Fruit fly (Drosophila melanogaster) whole organism, embryonic: ENCODE data around the gene CG13407.

Experiments used
- Atf3 ChIP-seq: fragments of 200-800 bp; sonication (Bioruptor generic); optimal IDR thresholded peaks from 3 replicates; lab custom pipeline; 2016; ENCODE audit warnings: missing biosample characterization, missing genetic modification characterization
- B-H1 ChIP-seq: fragments of 200-800 bp; sonication (Bioruptor generic); IDR thresholded peaks from 3 replicates; pipeline ENCODE4 v1.3.6; 2022; ENCODE audit warnings: missing biosample characterization, missing genetic modification characterization
- CG10654 ChIP-seq: fragments of 200-800 bp; sonication (Bioruptor generic); optimal IDR thresholded peaks from 2 replicates; lab custom pipeline; 2016; ENCODE audit warnings: missing biosample characterization, missing genetic modification characterization
- CG12659 ChIP-seq: fragments of 200-800 bp; sonication (Bioruptor generic); optimal IDR thresholded peaks from 3 replicates; lab custom pipeline; 2017; ENCODE audit warnings: mild to moderate bottlenecking, missing biosample characterization, missing genetic modification reagents, missing genetic modification characterization
- CG12769 ChIP-seq: fragments of 200-800 bp; sonication (Bioruptor generic); optimal IDR thresholded peaks from 2 replicates; lab custom pipeline; 2019; ENCODE audit warnings: missing biosample characterization, mild to moderate bottlenecking, missing genetic modification characterization, moderate library complexity
- CG16863 ChIP-seq: fragments of 200-800 bp; sonication (Bioruptor generic); optimal IDR thresholded peaks from 3 replicates; lab custom pipeline; 2016; ENCODE audit warnings: missing biosample characterization, missing genetic modification characterization
- CG17361 ChIP-seq: fragments of 200-800 bp; sonication (Bioruptor generic); IDR thresholded peaks from 3 replicates; pipeline ENCODE4 v1.3.6; 2022; ENCODE audit warnings: missing biosample characterization, missing genetic modification characterization
- CG18262 ChIP-seq: fragments of 200-800 bp; optimal IDR thresholded peaks from 3 replicates; lab custom pipeline; 2019; ENCODE audit warnings: missing biosample characterization, mild to moderate bottlenecking, missing genetic modification characterization, moderate library complexity
- CG2116 ChIP-seq: fragments of 200-800 bp; sonication (Bioruptor generic); optimal IDR thresholded peaks from 3 replicates; lab custom pipeline; 2018; ENCODE audit warnings: missing biosample characterization, mild to moderate bottlenecking, missing genetic modification characterization
- CG2199 ChIP-seq: fragments of 200-800 bp; sonication (Bioruptor generic); IDR thresholded peaks from 3 replicates; pipeline ENCODE4 v1.3.6; 2022; ENCODE audit warnings: missing biosample characterization, missing genetic modification characterization
- CG31441 ChIP-seq: fragments of 200-800 bp; sonication (Bioruptor generic); IDR thresholded peaks from 2 replicates; pipeline ENCODE4 v1.3.6; 2022; ENCODE audit warnings: missing biosample characterization, missing genetic modification characterization
- CG3281 ChIP-seq: fragments of 200-800 bp; sonication (Bioruptor generic); optimal IDR thresholded peaks from 3 replicates; lab custom pipeline; 2017; ENCODE audit warnings: missing biosample characterization, mild to moderate bottlenecking, missing genetic modification characterization
- CG33557 ChIP-seq: fragments of 200-800 bp; sonication (Bioruptor generic); optimal IDR thresholded peaks from 2 replicates; lab custom pipeline; 2019; ENCODE audit warnings: missing biosample characterization, mild to moderate bottlenecking, missing genetic modification characterization, moderate library complexity
- CG34224 ChIP-seq: fragments of 200-800 bp; sonication (Bioruptor generic); IDR thresholded peaks from 3 replicates; pipeline ENCODE4 v1.3.6; 2022; ENCODE audit warnings: missing biosample characterization, missing genetic modification characterization; ENCODE audit not compliant: partially characterized antibody
- CG43689 ChIP-seq: fragments of 200-800 bp; sonication (Bioruptor generic); IDR thresholded peaks from 2 replicates; pipeline ENCODE4 v1.3.6; 2022; ENCODE audit warnings: missing biosample characterization, missing genetic modification characterization
- CG6813 ChIP-seq: fragments of 200-800 bp; sonication (Bioruptor generic); optimal IDR thresholded peaks from 2 replicates; lab custom pipeline; 2017; ENCODE audit warnings: missing biosample characterization, missing genetic modification characterization, mild to moderate bottlenecking, moderate library complexity, missing genetic modification reagents
- CG7271 ChIP-seq: fragments of 200-800 bp; sonication (Bioruptor generic); optimal IDR thresholded peaks from 2 replicates; lab custom pipeline; 2018; ENCODE audit warnings: missing biosample characterization, mild to moderate bottlenecking, missing genetic modification characterization, moderate library complexity
- CG7839 ChIP-seq: fragments of 200-800 bp; sonication (Bioruptor generic); optimal IDR thresholded peaks from 3 replicates; lab custom pipeline; 2018; ENCODE audit warnings: missing biosample characterization, mild to moderate bottlenecking, missing genetic modification characterization, moderate library complexity
- CG8478 ChIP-seq: fragments of >200 bp; optimal IDR thresholded peaks from 2 replicates; lab custom pipeline; 2018
- CG8765 ChIP-seq: fragments of 200-800 bp; sonication (Bioruptor generic); IDR thresholded peaks from 2 replicates; pipeline ENCODE4 v1.3.6; 2022; ENCODE audit warnings: missing biosample characterization, missing genetic modification characterization
- CG9932 ChIP-seq: fragments of 200-800 bp; sonication (Bioruptor generic); IDR thresholded peaks from 2 replicates; pipeline ENCODE4 v1.3.6; 2022; ENCODE audit warnings: missing biosample characterization, missing genetic modification characterization
- Dbx ChIP-seq: fragments of 200-800 bp; sonication (Bioruptor generic); IDR thresholded peaks from 3 replicates; pipeline ENCODE4 v1.3.6; 2022; ENCODE audit warnings: missing biosample characterization, missing genetic modification characterization
- Dip2 ChIP-seq: fragments of 200-800 bp; sonication (Bioruptor generic); IDR thresholded peaks from 2 replicates; pipeline ENCODE4 v1.3.6; 2022; ENCODE audit warnings: missing biosample characterization, missing genetic modification characterization
- Fer2 ChIP-seq: fragments of 200-800 bp; sonication (Bioruptor generic); optimal IDR thresholded peaks from 2 replicates; lab custom pipeline; 2018; ENCODE audit warnings: missing biosample characterization, mild to moderate bottlenecking, missing genetic modification characterization, moderate library complexity
- HmgZ ChIP-seq: fragments of 200-800 bp; sonication (Bioruptor generic); optimal IDR thresholded peaks from 2 replicates; lab custom pipeline; 2018; ENCODE audit warnings: missing biosample characterization, mild to moderate bottlenecking, missing genetic modification characterization
- Hmx ChIP-seq: fragments of 200-800 bp; sonication (Bioruptor generic); optimal IDR thresholded peaks from 2 replicates; lab custom pipeline; 2016; ENCODE audit warnings: missing biosample characterization, missing genetic modification characterization
- Hr39 ChIP-seq: fragments of >200 bp; optimal IDR thresholded peaks from 2 replicates; lab custom pipeline; 2017
- Lpt ChIP-seq: fragments of >200 bp; optimal IDR thresholded peaks from 2 replicates; lab custom pipeline; 2018; ENCODE audit warnings: missing biosample characterization, missing genetic modification characterization
- NfI ChIP-seq: fragments of 200-800 bp; sonication (Bioruptor generic); optimal IDR thresholded peaks from 3 replicates; lab custom pipeline; 2018; ENCODE audit warnings: missing biosample characterization, mild to moderate bottlenecking, missing genetic modification characterization, moderate library complexity
- Optix ChIP-seq: fragments of 200-800 bp; sonication (Bioruptor generic); IDR thresholded peaks from 3 replicates; pipeline ENCODE4 v1.3.6; 2022; ENCODE audit warnings: missing biosample characterization, missing genetic modification characterization
- Vsx1 ChIP-seq: fragments of 200-800 bp; sonication (Bioruptor generic); optimal IDR thresholded peaks from 2 replicates; lab custom pipeline; 2017; ENCODE audit warnings: missing biosample characterization, mild to moderate bottlenecking, missing genetic modification characterization, missing genetic modification reagents
- ac ChIP-seq: fragments of 200-800 bp; sonication (Bioruptor generic); optimal IDR thresholded peaks from 3 replicates; lab custom pipeline; 2017; ENCODE audit warnings: missing biosample characterization, mild to moderate bottlenecking, missing genetic modification characterization
- az2 ChIP-seq: fragments of 200-800 bp; sonication (Bioruptor generic); optimal IDR thresholded peaks from 3 replicates; lab custom pipeline; 2016; ENCODE audit warnings: missing biosample characterization, missing genetic modification characterization
- bab2 ChIP-seq: fragments of 200-800 bp; sonication (Bioruptor generic); optimal IDR thresholded peaks from 2 replicates; lab custom pipeline; 2016; ENCODE audit warnings: missing biosample characterization, missing genetic modification characterization
- chif ChIP-seq, 2 experiments: fragments of 200-800 bp; sonication (Bioruptor generic); optimal IDR thresholded peaks; 3 replicates each; lab custom pipeline; 2016; ENCODE audit warnings: missing biosample characterization in 2 of 2, missing genetic modification characterization in 2 of 2
- crc ChIP-seq: fragments of 200-800 bp; sonication (Bioruptor generic); optimal IDR thresholded peaks from 2 replicates; lab custom pipeline; 2016; ENCODE audit warnings: missing biosample characterization, missing genetic modification characterization
- crol ChIP-seq: fragments of 200-800 bp; sonication (Bioruptor generic); IDR thresholded peaks from 2 replicates; pipeline ENCODE4 v1.3.6; 2022; ENCODE audit warnings: missing biosample characterization, missing genetic modification characterization
- emc ChIP-seq: fragments of 200-800 bp; sonication (Bioruptor generic); optimal IDR thresholded peaks from 2 replicates; lab custom pipeline; 2016; ENCODE audit warnings: missing biosample characterization, missing genetic modification characterization
- hb ChIP-seq: fragments of 200-800 bp; sonication (Bioruptor generic); IDR thresholded peaks from 3 replicates; pipeline ENCODE4 v1.3.6; 2022; ENCODE audit warnings: missing biosample characterization, missing genetic modification characterization; ENCODE audit not compliant: partially characterized antibody
- kni ChIP-seq: fragments of 200-800 bp; sonication (Bioruptor generic); optimal IDR thresholded peaks from 3 replicates; lab custom pipeline; 2017; ENCODE audit warnings: mild to moderate bottlenecking, missing biosample characterization, missing genetic modification reagents, missing genetic modification characterization
- mld ChIP-seq: fragments of 200-800 bp; sonication (Bioruptor generic); IDR thresholded peaks from 3 replicates; pipeline ENCODE4 v1.3.6; 2022; ENCODE audit warnings: missing biosample characterization, missing genetic modification characterization; ENCODE audit not compliant: partially characterized antibody
- nom ChIP-seq: fragments of 200-800 bp; sonication (Bioruptor generic); optimal IDR thresholded peaks from 2 replicates; lab custom pipeline; 2017; ENCODE audit warnings: missing biosample characterization, missing genetic modification characterization, mild to moderate bottlenecking, moderate library complexity, missing genetic modification reagents
- peb ChIP-seq: fragments of 200-800 bp; sonication (Bioruptor generic); IDR thresholded peaks from 2 replicates; pipeline ENCODE4 v1.3.6; 2022; ENCODE audit warnings: missing biosample characterization, missing genetic modification characterization
- pros ChIP-seq: fragments of 200-800 bp; sonication (Bioruptor generic); optimal IDR thresholded peaks from 3 replicates; lab custom pipeline; 2019; ENCODE audit warnings: missing biosample characterization, mild to moderate bottlenecking, missing genetic modification characterization, moderate library complexity
- salm ChIP-seq: fragments of 200-800 bp; sonication (Bioruptor generic); optimal IDR thresholded peaks from 2 replicates; lab custom pipeline; 2018; ENCODE audit warnings: missing biosample characterization, mild to moderate bottlenecking, missing genetic modification characterization
- sisA ChIP-seq: fragments of 200-800 bp; sonication (Bioruptor generic); IDR thresholded peaks from 2 replicates; pipeline ENCODE4 v1.3.6; 2022; ENCODE audit warnings: missing biosample characterization, missing genetic modification characterization
- slou ChIP-seq: fragments of 200-800 bp; sonication (Bioruptor generic); optimal IDR thresholded peaks from 3 replicates; lab custom pipeline; 2016; ENCODE audit warnings: missing biosample characterization, missing genetic modification characterization
- sr ChIP-seq: fragments of 200-800 bp; sonication (Bioruptor generic); IDR thresholded peaks from 3 replicates; pipeline ENCODE4 v1.3.6; 2022; ENCODE audit warnings: missing biosample characterization, missing genetic modification characterization
- unc-4 ChIP-seq: fragments of 200-800 bp; sonication (Bioruptor generic); IDR thresholded peaks from 2 replicates; pipeline ENCODE4 v1.3.6; 2022; ENCODE audit warnings: missing biosample characterization, missing genetic modification characterization; ENCODE audit not compliant: partially characterized antibody
- vnd ChIP-seq: fragments of 200-800 bp; sonication (Bioruptor generic); IDR thresholded peaks from 3 replicates; pipeline ENCODE4 v1.3.6; 2022; ENCODE audit warnings: missing biosample characterization, missing genetic modification characterization; ENCODE audit not compliant: partially characterized antibody
- zen ChIP-seq: fragments of 200-800 bp; sonication (Bioruptor generic); optimal IDR thresholded peaks from 3 replicates; lab custom pipeline; 2018; ENCODE audit warnings: missing biosample characterization, mild to moderate bottlenecking, missing genetic modification characterization, moderate library complexity
- zen2 ChIP-seq: fragments of 200-800 bp; sonication (Bioruptor generic); IDR thresholded peaks from 3 replicates; pipeline ENCODE4 v1.3.6; 2022; ENCODE audit warnings: missing biosample characterization, missing genetic modification characterization; ENCODE audit not compliant: partially characterized antibody

CG13407 gene

DNA sequence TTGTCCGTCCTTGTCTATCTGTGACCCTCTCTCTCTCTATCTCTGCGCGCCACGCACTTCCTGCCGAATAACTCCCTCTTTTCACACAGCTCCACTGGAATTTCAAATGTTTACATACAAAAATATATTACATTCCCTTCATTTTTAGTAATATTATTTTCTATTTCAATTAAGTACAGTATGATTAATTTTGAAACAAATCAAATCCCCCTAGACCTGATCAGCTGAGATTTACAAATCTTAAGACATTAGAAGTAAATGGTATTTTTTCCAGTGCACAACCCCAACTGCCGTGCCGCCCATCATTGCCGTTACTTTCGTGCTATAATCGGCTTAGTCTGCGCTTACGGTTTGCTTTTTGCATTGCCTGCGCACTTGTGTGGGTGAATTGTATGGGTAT lies 5.1 kb downstream of the CG13407 start (continued):
- TF ChIP-seq sr (GFP tag; lab: Robert Waterston, UW) (no peak), CG16863 (GFP tag; lab: Kevin White, UChicago) (no peak), CG3281 (GFP tag; lab: Kevin White, UChicago) (no peak), CG8765 (GFP tag; lab: Robert Waterston, UW) (no peak), crol (GFP tag; lab: Robert Waterston, UW) (no peak), hb (GFP tag; lab: Robert Waterston, UW) (no peak), Dbx (GFP tag; lab: Robert Waterston, UW) (no peak; the same call in 1 of the 3 replicates), mld (GFP tag; lab: Robert Waterston, UW) (no peak), CG9932 (GFP tag; lab: Robert Waterston, UW) (no peak), zen (no peak), crc (GFP tag; lab: Kevin White, UChicago) (no peak), CG2199 (GFP tag; lab: Robert Waterston, UW) (no peak), unc-4 (GFP tag; lab: Robert Waterston, UW) (no peak), sisA (0 out of 2 replicates have a peak, but pooled peaks have one; percentile 42), Lpt (GFP tag; lab: Kevin White, UChicago) (no peak), az2 (GFP tag; lab: Kevin White, UChicago) (no peak), nom (no peak), CG10654 (GFP tag; lab: Kevin White, UChicago) (peak; percentile 18), Vsx1 (GFP tag; lab: Kevin White, UChicago) (no peak), NfI (GFP tag; lab: Kevin White, UChicago) (peak; percentile 24), zen2 (GFP tag; lab: Robert Waterston, UW) (no peak), CG18262 (no peak), Fer2 (tag; lab: Kevin White, UChicago) (peak; percentile 41), CG2116 (no peak), CG7271 (no peak), Optix (GFP tag; lab: Robert Waterston, UW) (no peak), CG12769 (peak; percentile 68), Dip2 (GFP tag; lab: Robert Waterston, UW) (no peak), vnd (GFP tag; lab: Robert Waterston, UW) (no peak), CG12659 (GFP tag; lab: Kevin White, UChicago) (peak; percentile 37), bab2 (GFP tag; lab: Kevin White, UChicago) (no peak), Hmx (GFP tag; lab: Kevin White, UChicago) (no peak), chif (GFP tag; optimal IDR thresholded peaks at IDR 0.05; lab: Kevin White, UChicago) (no peak), CG31441 (GFP tag; lab: Robert Waterston, UW) (no peak; the same call in 1 of the 2 replicates), B-H1 (GFP tag; lab: Robert Waterston, UW) (no peak), CG8478 (lab: Kevin White, UChicago) (no peak), ac (no peak), peb (GFP tag; lab: Robert Waterston, UW) (no peak), salm (tag; lab: Kevin White, UChicago) (no peak), CG43689 (GFP tag; lab: Robert Waterston, UW) (no peak), CG6813 (no peak), CG33557 (GFP tag; lab: Kevin White, UChicago) (no peak), CG34224 (GFP tag; lab: Robert Waterston, UW) (no peak), CG17361 (GFP tag; lab: Robert Waterston, UW) (no peak; the same call in 2 of the 3 replicates), kni (GFP tag; lab: Kevin White, UChicago) (no peak), slou (no peak), HmgZ (tag; lab: Kevin White, UChicago) (no peak), Hr39 (lab: Kevin White, UChicago) (no peak), pros (no peak), CG7839 (tag; lab: Kevin White, UChicago) (no peak), emc (GFP tag; lab: Kevin White, UChicago) (no peak), Atf3 (GFP tag; lab: Kevin White, UChicago) (no peak)
